Fruit fly (Drosophila melanogaster): ENCODE measurements around the gene sowah.

sowah gene

DNA sequence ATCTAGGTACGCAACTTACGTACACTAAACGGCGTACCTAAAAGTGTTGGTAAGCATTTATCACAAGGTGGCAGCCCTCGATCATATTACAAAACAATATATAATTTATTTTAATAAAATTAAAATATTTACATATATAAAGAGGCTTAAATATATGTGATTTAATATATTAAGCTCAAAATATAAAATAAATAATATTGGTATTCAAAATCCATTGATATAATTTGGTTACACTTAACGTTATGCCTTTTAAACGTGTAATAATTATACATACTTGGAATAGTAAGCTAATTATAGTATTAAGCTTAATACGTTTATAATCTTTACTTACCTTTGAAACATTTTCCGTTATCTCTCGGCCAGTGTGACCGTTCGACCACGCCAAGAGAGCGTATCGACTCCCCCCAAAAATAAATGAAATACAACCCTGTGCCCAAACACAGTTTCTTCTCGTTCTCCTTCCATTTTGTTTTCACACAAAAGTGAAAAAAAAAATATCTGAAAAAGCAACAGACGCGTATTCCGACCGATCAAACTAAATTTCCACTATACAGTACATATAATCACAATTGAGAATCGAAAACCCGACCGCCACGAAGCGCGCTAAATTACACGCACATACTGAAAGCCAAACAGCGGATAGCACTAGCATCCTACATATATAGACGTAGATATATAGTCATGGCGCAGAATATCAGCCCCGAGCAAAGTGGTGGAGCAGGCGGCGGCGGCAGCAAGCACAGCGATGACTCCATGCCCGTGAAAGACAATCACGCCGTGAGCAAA, 68.3 kb downstream of the sowah start, which contains the start of the genes CG10646 and vih (continued):
- TF ChIP-seq Hmr (GFP tag; optimal IDR thresholded peaks at IDR 0.05) (peak; percentile 68), CG17361 (GFP tag; IDR thresholded peaks at IDR 0.05) (peak; percentile 73), CG14667 (GFP tag; IDR thresholded peaks at IDR 0.05) (no peak), HLH3B (GFP tag; IDR thresholded peaks at IDR 0.05) (0 out of 2 replicates have a peak, but pooled peaks have one; percentile 23), CG16815 (GFP tag; optimal IDR thresholded peaks at IDR 0.05) (no peak), crol (GFP tag; IDR thresholded peaks at IDR 0.05) (no peak), Hr39 (optimal IDR thresholded peaks at IDR 0.05) (no peak), Aef1 (GFP tag; IDR thresholded peaks at IDR 0.05) (no peak), ttk (GFP tag; IDR thresholded peaks at IDR 0.05) (no peak; the same call in 1 of the 2 replicates), Jarid2 (GFP tag; optimal IDR thresholded peaks at IDR 0.05) (no peak), CG6683 (GFP tag; optimal IDR thresholded peaks at IDR 0.05) (no peak), CG9609 (GFP tag; optimal IDR thresholded peaks at IDR 0.05) (no peak), Fer1 (GFP tag; optimal IDR thresholded peaks at IDR 0.05) (peak; percentile 57), CG3407 (GFP tag; optimal IDR thresholded peaks at IDR 0.05) (no peak), CG7786 (GFP tag; optimal IDR thresholded peaks at IDR 0.05) (no peak), CG2120 (GFP tag; optimal IDR thresholded peaks at IDR 0.05) (peak; percentile 51), ap (GFP tag; IDR thresholded peaks at IDR 0.05) (no peak), ato (GFP tag; IDR thresholded peaks at IDR 0.05; ENCODE audit: partially characterized antibody) (no peak), Lim3 (GFP tag; IDR thresholded peaks at IDR 0.05) (no peak), CG13123 (GFP tag; optimal IDR thresholded peaks at IDR 0.05) (no peak), CG11696 (GFP tag; IDR thresholded peaks at IDR 0.05) (no peak), CG4328 (GFP tag; optimal IDR thresholded peaks at IDR 0.05) (peak; percentile 51), croc (GFP tag; conservative IDR thresholded peaks at IDR 0.05) (no peak), CG6791 (GFP tag; IDR thresholded peaks at IDR 0.05; ENCODE audit: partially characterized antibody) (no peak), CG4730 (GFP tag; IDR thresholded peaks at IDR 0.05) (no peak), CG6175 (GFP tag; IDR thresholded peaks at IDR 0.05) (no peak), fd96Cb (tag; optimal IDR thresholded peaks at IDR 0.05) (peak; percentile 13), Hand (GFP tag; optimal IDR thresholded peaks at IDR 0.05) (no peak), CG2202 (tag; optimal IDR thresholded peaks at IDR 0.05) (no peak), sim (GFP tag; IDR thresholded peaks at IDR 0.05) (no peak), Hr78 (GFP tag; optimal IDR thresholded peaks at IDR 0.05) (no peak), CG15073 (GFP tag; optimal IDR thresholded peaks at IDR 0.05) (no peak), CG31224 (GFP tag; IDR thresholded peaks at IDR 0.05) (no peak), CG9215 (GFP tag; IDR thresholded peaks at IDR 0.05) (no peak), CG6765 (GFP tag; optimal IDR thresholded peaks at IDR 0.05) (peak; percentile 17), Dbx (GFP tag; IDR thresholded peaks at IDR 0.05) (0 out of 3 replicates have a peak, but pooled peaks have one; percentile 37), CG15514 (GFP tag; optimal IDR thresholded peaks at IDR 0.05) (peak; percentile 66), CG1647 (GFP tag; optimal IDR thresholded peaks at IDR 0.05) (no peak), CG15601 (tag; optimal IDR thresholded peaks at IDR 0.05) (peak; percentile 21), Xbp1 (GFP tag; optimal IDR thresholded peaks at IDR 0.05) (peak; percentile 66), CG7963 (GFP tag; IDR thresholded peaks at IDR 0.05; ENCODE audit: partially characterized antibody) (no peak), HmgD (GFP tag; optimal IDR thresholded peaks at IDR 0.05) (no peak), Dad (GFP tag; optimal IDR thresholded peaks at IDR 0.05) (peak; percentile 24), Bdp1 (GFP tag; optimal IDR thresholded peaks at IDR 0.05) (no peak), CG14014 (GFP tag; IDR thresholded peaks at IDR 0.05) (no peak), gem (tag; optimal IDR thresholded peaks at IDR 0.05) (no peak), Elba2 (GFP tag; optimal IDR thresholded peaks at IDR 0.05) (no peak), CG3281 (GFP tag; optimal IDR thresholded peaks at IDR 0.05) (peak; percentile 48), dan (GFP tag; IDR thresholded peaks at IDR 0.05) (no peak), CG4854 (GFP tag; optimal IDR thresholded peaks at IDR 0.05) (no peak), hth (optimal IDR thresholded peaks at IDR 0.05) (no peak)
